Worm (Caenorhabditis elegans) whole organism, late embryonic: ENCODE measurements around the gene Y11D7A.19.

Experiments
- C08G9.2 ChIP-seq: sonication (generic microtip); optimal IDR thresholded peaks from 2 replicates; lab custom pipeline; 2016; ENCODE audit warnings: mild to moderate bottlenecking, missing genetic modification characterization, moderate library complexity, missing compliant biosample characterization
- K02D7.2 ChIP-seq: sonication (generic microtip); optimal IDR thresholded peaks from 2 replicates; lab custom pipeline; 2017; ENCODE audit warnings: mild to moderate bottlenecking, missing genetic modification characterization, missing compliant biosample characterization
- ahr-1 ChIP-seq: sonication (generic microtip); optimal IDR thresholded peaks from 2 replicates; lab custom pipeline; 2016; ENCODE audit warnings: missing genetic modification characterization, missing compliant biosample characterization
- ama-1 ChIP-seq: fragments of 150-350 bp; optimal IDR thresholded peaks from 2 replicates; lab custom pipeline; 2014
- ceh-14 ChIP-seq: sonication (generic microtip); optimal IDR thresholded peaks from 2 replicates; lab custom pipeline; 2016; ENCODE audit warnings: missing genotype, missing genetic modification characterization, missing compliant biosample characterization
- ceh-19 ChIP-seq: fragments of 200-800 bp; sonication (Bioruptor generic); optimal IDR thresholded peaks from 2 replicates; lab custom pipeline; 2018; ENCODE audit warnings: mild to moderate bottlenecking, missing genetic modification characterization, missing compliant biosample characterization
- ceh-2 ChIP-seq: sonication (generic microtip); optimal IDR thresholded peaks from 2 replicates; lab custom pipeline; 2016; ENCODE audit warnings: missing genotype, missing genetic modification characterization, missing compliant biosample characterization
- ceh-30 ChIP-seq: fragments of 150-350 bp; optimal IDR thresholded peaks from 2 replicates; lab custom pipeline; 2014; ENCODE audit warnings: missing biosample characterization, missing genetic modification characterization
- ceh-31 ChIP-seq: sonication (generic microtip); optimal IDR thresholded peaks from 2 replicates; lab custom pipeline; 2016; ENCODE audit warnings: missing genetic modification characterization, missing compliant biosample characterization
- ceh-34 ChIP-seq: sonication (generic microtip); optimal IDR thresholded peaks from 2 replicates; lab custom pipeline; 2016; ENCODE audit warnings: mild to moderate bottlenecking, missing genetic modification characterization, missing compliant biosample characterization
- ceh-45 ChIP-seq: fragments of 200-800 bp; sonication (Bioruptor generic); IDR thresholded peaks from 2 replicates; pipeline ENCODE4 v1.3.6; 2022; ENCODE audit warnings: missing genetic modification reagents, missing genetic modification characterization, missing compliant biosample characterization
- ceh-48 ChIP-seq: sonication (generic microtip); optimal IDR thresholded peaks from 2 replicates; lab custom pipeline; 2016; ENCODE audit warnings: missing genetic modification characterization, inconsistent platforms, missing compliant biosample characterization
- ceh-6 ChIP-seq: fragments of 200-800 bp; sonication (Bioruptor generic); optimal IDR thresholded peaks from 2 replicates; lab custom pipeline; 2018; ENCODE audit warnings: mild to moderate bottlenecking, missing genetic modification characterization, missing compliant biosample characterization
- che-1 ChIP-seq: sonication (generic microtip); optimal IDR thresholded peaks from 2 replicates; lab custom pipeline; 2016; ENCODE audit warnings: mild to moderate bottlenecking, missing genetic modification characterization, missing compliant biosample characterization
- dmd-4 ChIP-seq: sonication (generic microtip); optimal IDR thresholded peaks from 2 replicates; lab custom pipeline; 2016; ENCODE audit warnings: borderline replicate concordance, missing genetic modification characterization, missing compliant biosample characterization
- elt-2 ChIP-seq: sonication (generic microtip); optimal IDR thresholded peaks from 2 replicates; lab custom pipeline; 2016; ENCODE audit warnings: missing genetic modification reagents, missing genetic modification characterization, missing compliant biosample characterization
- eyg-1 ChIP-seq: sonication (generic microtip); optimal IDR thresholded peaks from 2 replicates; lab custom pipeline; 2016; ENCODE audit warnings: missing genotype, missing genetic modification characterization, missing compliant biosample characterization
- hlh-15 ChIP-seq: sonication (generic microtip); optimal IDR thresholded peaks from 2 replicates; lab custom pipeline; 2016; ENCODE audit warnings: missing genetic modification characterization, missing compliant biosample characterization
- hlh-30 ChIP-seq: sonication (generic microtip); optimal IDR thresholded peaks from 2 replicates; lab custom pipeline; 2017; ENCODE audit warnings: antibody characterized with exemption, missing genetic modification characterization, missing compliant biosample characterization; ENCODE audit not compliant: insufficient read depth
- hlh-6 ChIP-seq: sonication (generic microtip); optimal IDR thresholded peaks from 2 replicates; lab custom pipeline; 2016; ENCODE audit warnings: missing genotype, missing genetic modification characterization, missing compliant biosample characterization
- lim-6 ChIP-seq: sonication (generic microtip); optimal IDR thresholded peaks from 2 replicates; lab custom pipeline; 2016; ENCODE audit warnings: missing genetic modification characterization, missing compliant biosample characterization
- lin-11 ChIP-seq: fragments of 200-800 bp; sonication (Bioruptor generic); optimal IDR thresholded peaks from 2 replicates; lab custom pipeline; 2018; ENCODE audit warnings: mild to moderate bottlenecking, missing genetic modification characterization, missing compliant biosample characterization
- madf-2 ChIP-seq: sonication (generic microtip); optimal IDR thresholded peaks from 2 replicates; lab custom pipeline; 2017; ENCODE audit warnings: missing genetic modification characterization, missing compliant biosample characterization
- mec-3 ChIP-seq: sonication (generic microtip); optimal IDR thresholded peaks from 2 replicates; lab custom pipeline; 2016; ENCODE audit warnings: borderline replicate concordance, missing genetic modification characterization, missing compliant biosample characterization
- nfya-1 ChIP-seq: sonication (generic microtip); optimal IDR thresholded peaks from 2 replicates; lab custom pipeline; 2017; ENCODE audit warnings: missing genetic modification characterization, mild to moderate bottlenecking, missing compliant biosample characterization, antibody characterized with exemption, moderate library complexity
- nhr-11 ChIP-seq: fragments of 150-350 bp; optimal IDR thresholded peaks from 2 replicates; lab custom pipeline; 2014; ENCODE audit warnings: missing biosample characterization, missing genetic modification characterization
- nhr-232 ChIP-seq: sonication (generic microtip); optimal IDR thresholded peaks from 2 replicates; lab custom pipeline; 2016; ENCODE audit warnings: missing genetic modification characterization, missing compliant biosample characterization
- npax-4 ChIP-seq: sonication (generic microtip); optimal IDR thresholded peaks from 2 replicates; lab custom pipeline; 2016; ENCODE audit warnings: missing genetic modification characterization, missing compliant biosample characterization
- odd-2 ChIP-seq: sonication (generic microtip); optimal IDR thresholded peaks from 2 replicates; lab custom pipeline; 2017; ENCODE audit warnings: antibody characterized with exemption, mild to moderate bottlenecking, missing genetic modification characterization, missing compliant biosample characterization
- pat-9 ChIP-seq: fragments of 200-800 bp; sonication (Bioruptor generic); optimal IDR thresholded peaks from 2 replicates; lab custom pipeline; 2018; ENCODE audit warnings: mild to moderate bottlenecking, missing genetic modification characterization, moderate library complexity, missing compliant biosample characterization
- pha-2 ChIP-seq: sonication (generic microtip); optimal IDR thresholded peaks from 2 replicates; lab custom pipeline; 2017; ENCODE audit warnings: mild to moderate bottlenecking, missing genetic modification characterization, missing compliant biosample characterization
- pha-4 ChIP-seq: fragments of 150-350 bp; optimal IDR thresholded peaks from 2 replicates; lab custom pipeline; 2018; ENCODE audit warnings: missing biosample characterization, missing genetic modification reagents, missing genetic modification characterization
- pros-1 ChIP-seq: fragments of 150-350 bp; optimal IDR thresholded peaks from 2 replicates; lab custom pipeline; 2014; ENCODE audit warnings: missing biosample characterization, missing genetic modification reagents, missing genetic modification characterization
- ref-2 ChIP-seq: sonication (generic microtip); optimal IDR thresholded peaks from 2 replicates; lab custom pipeline; 2016; ENCODE audit warnings: missing genetic modification characterization, missing compliant biosample characterization
- sdc-2 ChIP-seq: sonication (generic microtip); optimal IDR thresholded peaks from 2 replicates; lab custom pipeline; 2016; ENCODE audit warnings: missing genotype, missing genetic modification characterization, missing compliant biosample characterization
- sox-4 ChIP-seq: sonication (generic microtip); optimal IDR thresholded peaks from 2 replicates; lab custom pipeline; 2017; ENCODE audit warnings: mild to moderate bottlenecking, missing genetic modification characterization, inconsistent platforms, missing compliant biosample characterization
- tbx-2 ChIP-seq: sonication (generic microtip); optimal IDR thresholded peaks from 2 replicates; lab custom pipeline; 2016; ENCODE audit warnings: missing genetic modification characterization, missing compliant biosample characterization
- tbx-7 ChIP-seq: sonication (generic microtip); optimal IDR thresholded peaks from 2 replicates; lab custom pipeline; 2016; ENCODE audit warnings: missing genotype, missing genetic modification characterization, missing compliant biosample characterization
- unc-55 ChIP-seq: sonication (generic microtip); optimal IDR thresholded peaks from 2 replicates; lab custom pipeline; 2017; ENCODE audit warnings: missing biosample characterization, missing genetic modification reagents, missing genetic modification characterization
- unc-86 ChIP-seq: sonication (generic microtip); optimal IDR thresholded peaks from 2 replicates; lab custom pipeline; 2016; ENCODE audit warnings: missing genetic modification characterization, missing compliant biosample characterization
- ztf-16 ChIP-seq: sonication (generic microtip); optimal IDR thresholded peaks from 2 replicates; lab custom pipeline; 2017; ENCODE audit warnings: missing genetic modification characterization, missing compliant biosample characterization

The Y11D7A.19 gene

ce11 chrIV:9267581-9267980 lies 1.2 kb upstream of the Y11D7A.19 start:
- TF ChIP-seq lin-11 (no peak), ceh-31 (tag; lab: Kevin White, UChicago) (no peak), ceh-45 (GFP tag; lab: Robert Waterston, UW) (no peak), ceh-34 (tag; lab: Kevin White, UChicago) (no peak), dmd-4 (no peak), pha-4 (tag; lab: Kevin White, UChicago) (no peak), unc-86 (tag; lab: Kevin White, UChicago) (no peak), ref-2 (tag; lab: Kevin White, UChicago) (peak; percentile 72), pat-9 (tag; lab: Kevin White, UChicago) (no peak), pha-2 (no peak), ceh-48 (no peak), tbx-2 (tag; lab: Kevin White, UChicago) (peak; percentile 74), che-1 (tag; lab: Kevin White, UChicago) (no peak), hlh-30 (tag; lab: Kevin White, UChicago) (no peak), pros-1 (tag; lab: Kevin White, UChicago) (no peak), nfya-1 (peak; percentile 16), ama-1 (no peak)

DNA sequence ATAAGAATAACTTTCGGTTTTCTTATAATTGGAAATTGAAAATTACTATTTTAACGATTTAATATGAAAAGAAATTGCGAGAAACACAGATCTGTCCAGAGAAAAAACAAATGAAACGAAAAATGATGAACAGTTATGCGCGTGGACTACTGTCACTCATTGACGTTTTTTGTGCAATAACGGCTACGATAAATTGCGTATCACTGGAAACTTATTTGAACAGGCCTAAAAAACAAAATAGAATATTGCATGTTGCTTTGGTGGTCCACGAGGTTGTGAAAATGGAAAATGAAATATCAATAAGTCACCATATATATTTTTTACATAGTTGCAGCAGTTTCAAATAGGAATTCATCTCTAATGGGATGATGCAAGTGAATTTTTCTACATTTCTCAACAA lies 1.9 kb downstream of the Y11D7A.19 start:
- TF ChIP-seq nhr-232 (tag; lab: Kevin White, UChicago) (no peak), hlh-15 (tag; lab: Kevin White, UChicago) (no peak), lim-6 (tag; lab: Kevin White, UChicago) (no peak), tbx-7 (no peak), hlh-30 (tag; lab: Kevin White, UChicago) (no peak), elt-2 (tag; lab: Kevin White, UChicago) (no peak), nhr-11 (no peak), ceh-45 (GFP tag; lab: Robert Waterston, UW) (no peak), ceh-19 (GFP tag; lab: Kevin White, UChicago) (no peak), odd-2 (tag; lab: Kevin White, UChicago) (no peak), mec-3 (no peak), ama-1 (no peak)
- TF ChIP-seq, all 69 proteins: peak for 0

ce11 chrIV:9263812-9264320 lies 2.5 kb downstream of the Y11D7A.19 start, which contains the start of gene flh-1:
TSS of gene flh-1 (minus strand) at chrIV:9264270.
- TF ChIP-seq ztf-16 (tag; lab: Kevin White, UChicago): no peak
- TF ChIP-seq ceh-31 (tag; lab: Kevin White, UChicago): peak; percentile 37
- peak; percentile 28 for TF ChIP-seq ceh-34 (tag; lab: Kevin White, UChicago)
- TF ChIP-seq ahr-1 (tag; lab: Kevin White, UChicago): no peak
- no peak for TF ChIP-seq pha-2
- peak; percentile 47 for TF ChIP-seq ref-2 (tag; lab: Kevin White, UChicago)
- TF ChIP-seq sdc-2: peak; percentile 58
- no peak for TF ChIP-seq K02D7.2
- no peak for TF ChIP-seq sox-4 (tag; lab: Kevin White, UChicago)
- no peak for TF ChIP-seq ama-1
- peak; percentile 30 for TF ChIP-seq ceh-2
- no peak for TF ChIP-seq ceh-19 (GFP tag; lab: Kevin White, UChicago)
- no peak for TF ChIP-seq eyg-1 (tag; lab: Kevin White, UChicago)
- TF ChIP-seq nfya-1: peak; percentile 31
- TF ChIP-seq ceh-6: no peak
- TF ChIP-seq unc-55 (GFP tag; lab: Kevin White, UChicago): peak; percentile 12
- peak; percentile 21 for TF ChIP-seq hlh-6
- TF ChIP-seq npax-4 (tag; lab: Kevin White, UChicago): no peak
- peak; percentile 58 for TF ChIP-seq tbx-2 (tag; lab: Kevin White, UChicago)
- no peak for TF ChIP-seq madf-2
- TF ChIP-seq C08G9.2 (tag; lab: Kevin White, UChicago): no peak
- TF ChIP-seq ceh-30 (tag; lab: Kevin White, UChicago): no peak
- no peak for TF ChIP-seq ceh-14 (tag; lab: Kevin White, UChicago)
